Fruit fly (Drosophila melanogaster): ENCODE measurements around the gene Adk2.

Gene Adk2

dm6 chr3L:13022854-13023560 is 519 bp upstream of the Adk2 start, which contains the start of gene RpS12 (continued):
- TF ChIP-seq CG9215 (GFP tag; IDR thresholded peaks at IDR 0.05) (peak; percentile 60), gfzf (GFP tag; optimal IDR thresholded peaks at IDR 0.05) (peak; percentile 18), CG1024 (GFP tag; IDR thresholded peaks at IDR 0.05) (peak; percentile 70), Hmx (GFP tag; optimal IDR thresholded peaks at IDR 0.05) (no peak), sug (tag; optimal IDR thresholded peaks at IDR 0.05) (peak; percentile 53), btn (GFP tag; optimal IDR thresholded peaks at IDR 0.05) (peak; percentile 4), lmd (GFP tag; IDR thresholded peaks at IDR 0.05) (peak; percentile 59), dm (GFP tag; optimal IDR thresholded peaks at IDR 0.05) (peak; percentile 96), NK7.1 (GFP tag; optimal IDR thresholded peaks at IDR 0.05) (peak; percentile 63), CG9797 (GFP tag; optimal IDR thresholded peaks at IDR 0.05) (no peak), dpn (GFP tag; optimal IDR thresholded peaks at IDR 0.05) (peak; percentile 50 to 85), mirr (GFP tag; optimal IDR thresholded peaks at IDR 0.05) (peak; percentile 86), CG12744 (GFP tag; optimal IDR thresholded peaks at IDR 0.05) (peak; percentile 72), wor (GFP tag; IDR thresholded peaks at IDR 0.05) (peak; percentile 37), repo (GFP tag; optimal IDR thresholded peaks at IDR 0.05) (peak; percentile 72), schlank (tag; optimal IDR thresholded peaks at IDR 0.05) (peak; percentile 84), CG14441 (GFP tag; IDR thresholded peaks at IDR 0.05) (peak; percentile 77), sqz (GFP tag; optimal IDR thresholded peaks at IDR 0.05) (peak; percentile 62), CG10147 (GFP tag; optimal IDR thresholded peaks at IDR 0.05) (peak; percentile 28), seq (GFP tag; IDR thresholded peaks at IDR 0.05) (peak; percentile 57), unc-4 (GFP tag; IDR thresholded peaks at IDR 0.05; ENCODE audit: partially characterized antibody) (peak; percentile 65), fd102C (GFP tag; optimal IDR thresholded peaks at IDR 0.05) (peak; percentile 74), CG8944 (GFP tag; optimal IDR thresholded peaks at IDR 0.05) (peak; percentile 64), onecut (GFP tag; IDR thresholded peaks at IDR 0.05) (peak; percentile 83), nau (GFP tag; optimal IDR thresholded peaks at IDR 0.05) (peak; percentile 81), Ssrp (tag; optimal IDR thresholded peaks at IDR 0.05) (peak; percentile 31), NC2α (GFP tag; optimal IDR thresholded peaks at IDR 0.05) (peak; percentile 67), H2.0 (GFP tag; IDR thresholded peaks at IDR 0.05) (peak; percentile 75), CG6854 (GFP tag; optimal IDR thresholded peaks at IDR 0.05) (peak; percentile 68), lab (GFP tag; optimal IDR thresholded peaks at IDR 0.05) (peak; percentile 90), Hmr (GFP tag; optimal IDR thresholded peaks at IDR 0.05) (peak; percentile 91), cg (GFP tag; optimal IDR thresholded peaks at IDR 0.05) (no peak), ab (GFP tag; optimal IDR thresholded peaks at IDR 0.05) (peak; percentile 39), otp (GFP tag; IDR thresholded peaks at IDR 0.05) (peak; percentile 82), CG6683 (GFP tag; optimal IDR thresholded peaks at IDR 0.05) (peak; percentile 53), ap (GFP tag; IDR thresholded peaks at IDR 0.05) (peak; percentile 68), Hr39 (optimal IDR thresholded peaks at IDR 0.05) (no peak), CG11456 (GFP tag; IDR thresholded peaks at IDR 0.05) (peak; percentile 91), HLH4C (GFP tag; IDR thresholded peaks at IDR 0.05; ENCODE audit: partially characterized antibody) (peak; percentile 75), CG15479 (GFP tag; optimal IDR thresholded peaks at IDR 0.05) (no peak), CG10209 (GFP tag; optimal IDR thresholded peaks at IDR 0.05) (peak; percentile 79), ato (GFP tag; IDR thresholded peaks at IDR 0.05; ENCODE audit: partially characterized antibody) (peak; percentile 85), Jarid2 (GFP tag; optimal IDR thresholded peaks at IDR 0.05) (peak; percentile 70), CG14710 (tag; optimal IDR thresholded peaks at IDR 0.05) (peak; percentile 73), CG17359 (tag; optimal IDR thresholded peaks at IDR 0.05) (peak; percentile 68), br (optimal IDR thresholded peaks at IDR 0.05) (no peak), her (GFP tag; optimal IDR thresholded peaks at IDR 0.05) (peak; percentile 85), pnt (GFP tag; optimal IDR thresholded peaks at IDR 0.05) (peak; percentile 64), CG31388 (GFP tag; optimal IDR thresholded peaks at IDR 0.05) (no peak), nerfin-2 (GFP tag; IDR thresholded peaks at IDR 0.05; ENCODE audit: partially characterized antibody) (0 out of 2 replicates have a peak, but pooled peaks have one; percentile 51)
